Fruit fly (Drosophila melanogaster) whole organism, embryonic: ENCODE data around the gene TwdlO.

Experiments used
- ATbp ChIP-seq: fragments of 200-800 bp; sonication (Bioruptor generic); optimal IDR thresholded peaks from 2 replicates; lab custom pipeline; 2017; ENCODE audit warnings: missing biosample characterization, mild to moderate bottlenecking, missing genetic modification characterization, missing genetic modification reagents
- Abd-B ChIP-seq: fragments of 200-800 bp; sonication (Bioruptor generic); optimal IDR thresholded peaks from 2 replicates; lab custom pipeline; 2018; ENCODE audit warnings: missing biosample characterization, mild to moderate bottlenecking, missing genetic modification characterization, moderate library complexity
- Awh ChIP-seq: fragments of 200-800 bp; sonication (Bioruptor generic); IDR thresholded peaks from 2 replicates; pipeline ENCODE4, ENCODE4 v1.3.6; 2022; ENCODE audit warnings: missing biosample characterization, missing genetic modification characterization
- CG10321 ChIP-seq: fragments of 200-800 bp; sonication (Bioruptor generic); IDR thresholded peaks from 2 replicates; pipeline ENCODE4 v1.3.6; 2022; ENCODE audit warnings: missing biosample characterization, missing genetic modification characterization
- CG11085 ChIP-seq: fragments of 200-800 bp; sonication (Bioruptor generic); IDR thresholded peaks from 2 replicates; pipeline ENCODE4 v1.3.6; 2022; ENCODE audit warnings: missing biosample characterization, missing genetic modification characterization
- CG12219 ChIP-seq: fragments of 200-800 bp; sonication (Bioruptor generic); optimal IDR thresholded peaks from 3 replicates; lab custom pipeline; 2018; ENCODE audit warnings: missing biosample characterization, mild to moderate bottlenecking, missing genetic modification characterization
- CG12769 ChIP-seq: fragments of 200-800 bp; sonication (Bioruptor generic); optimal IDR thresholded peaks from 2 replicates; lab custom pipeline; 2019; ENCODE audit warnings: missing biosample characterization, mild to moderate bottlenecking, missing genetic modification characterization, moderate library complexity
- CG13287 ChIP-seq: fragments of 200-800 bp; sonication (Bioruptor generic); IDR thresholded peaks from 2 replicates; pipeline ENCODE4 v1.3.6; 2022; ENCODE audit warnings: missing biosample characterization, missing genetic modification characterization; ENCODE audit not compliant: partially characterized antibody
- CG13894 ChIP-seq: fragments of 200-800 bp; sonication (Bioruptor generic); optimal IDR thresholded peaks from 3 replicates; lab custom pipeline; 2018; ENCODE audit warnings: missing biosample characterization, mild to moderate bottlenecking, missing genetic modification characterization, moderate library complexity
- CG16863 ChIP-seq: fragments of 200-800 bp; sonication (Bioruptor generic); optimal IDR thresholded peaks from 3 replicates; lab custom pipeline; 2016; ENCODE audit warnings: missing biosample characterization, missing genetic modification characterization
- CG17186 ChIP-seq: fragments of 200-800 bp; sonication (Bioruptor generic); optimal IDR thresholded peaks from 3 replicates; lab custom pipeline; 2017; ENCODE audit warnings: missing biosample characterization, missing genetic modification reagents, missing genetic modification characterization
- CG2712 ChIP-seq: fragments of 200-800 bp; optimal IDR thresholded peaks from 3 replicates; lab custom pipeline; 2019; ENCODE audit warnings: missing biosample characterization, mild to moderate bottlenecking, missing genetic modification characterization, moderate library complexity
- CG3847 ChIP-seq: fragments of 200-800 bp; sonication (Bioruptor generic); IDR thresholded peaks from 2 replicates; pipeline ENCODE4 v1.3.6; 2022; ENCODE audit warnings: missing biosample characterization, missing genetic modification characterization
- CG6272 ChIP-seq: fragments of 200-800 bp; sonication (Bioruptor generic); IDR thresholded peaks from 2 replicates; pipeline ENCODE4 v1.3.6; 2022; ENCODE audit warnings: missing biosample characterization, missing genetic modification characterization
- CG6654 ChIP-seq: fragments of 200-800 bp; sonication (Bioruptor generic); optimal IDR thresholded peaks from 2 replicates; lab custom pipeline; 2017; ENCODE audit warnings: missing biosample characterization, mild to moderate bottlenecking, missing genetic modification characterization
- CG6813 ChIP-seq: fragments of 200-800 bp; sonication (Bioruptor generic); optimal IDR thresholded peaks from 2 replicates; lab custom pipeline; 2017; ENCODE audit warnings: missing biosample characterization, missing genetic modification characterization, mild to moderate bottlenecking, moderate library complexity, missing genetic modification reagents
- CG9932 ChIP-seq: fragments of 200-800 bp; sonication (Bioruptor generic); IDR thresholded peaks from 2 replicates; pipeline ENCODE4 v1.3.6; 2022; ENCODE audit warnings: missing biosample characterization, missing genetic modification characterization
- H2.0 ChIP-seq: fragments of 200-800 bp; sonication (Bioruptor generic); IDR thresholded peaks from 2 replicates; pipeline ENCODE4 v1.3.6; 2022; ENCODE audit warnings: missing biosample characterization, missing genetic modification characterization
- HmgZ ChIP-seq: fragments of 200-800 bp; sonication (Bioruptor generic); optimal IDR thresholded peaks from 2 replicates; lab custom pipeline; 2018; ENCODE audit warnings: missing biosample characterization, mild to moderate bottlenecking, missing genetic modification characterization
- Kr ChIP-seq: fragments of 200-800 bp; sonication (Bioruptor generic); optimal IDR thresholded peaks from 2 replicates; lab custom pipeline; 2017; ENCODE audit warnings: missing biosample characterization, mild to moderate bottlenecking, missing genetic modification characterization
- Med ChIP-seq: fragments of 200-800 bp; sonication (Bioruptor generic); peaks from one replicate; lab custom pipeline; 2016; ENCODE audit warnings: missing biosample characterization, missing genetic modification characterization, mild to moderate bottlenecking, inconsistent platforms, moderate library complexity
- Mrtf ChIP-seq: fragments of 200-800 bp; sonication (Bioruptor generic); IDR thresholded peaks from 3 replicates; pipeline ENCODE4 v1.3.6; 2022; ENCODE audit warnings: missing biosample characterization, missing genetic modification characterization
- Myb ChIP-seq: fragments of 200-800 bp; sonication (Bioruptor generic); optimal IDR thresholded peaks from 2 replicates; lab custom pipeline; 2016; ENCODE audit warnings: missing biosample characterization, missing genetic modification characterization
- Poxn ChIP-seq: fragments of 200-800 bp; sonication (Bioruptor generic); IDR thresholded peaks from 2 replicates; pipeline ENCODE4 v1.3.6; 2022; ENCODE audit warnings: missing biosample characterization, missing genetic modification characterization
- Sin3A ChIP-seq: fragments of >200 bp; optimal IDR thresholded peaks from 2 replicates; lab custom pipeline; 2018
- Sry-β ChIP-seq: fragments of 200-800 bp; sonication (Bioruptor generic); optimal IDR thresholded peaks from 2 replicates; lab custom pipeline; 2018; ENCODE audit warnings: missing biosample characterization, mild to moderate bottlenecking, missing genetic modification characterization, moderate library complexity
- Ssrp ChIP-seq: fragments of 200-800 bp; sonication (Bioruptor generic); optimal IDR thresholded peaks from 2 replicates; lab custom pipeline; 2018; ENCODE audit warnings: missing biosample characterization, mild to moderate bottlenecking, missing genetic modification characterization, moderate library complexity
- abd-A ChIP-seq: fragments of 200-800 bp; sonication (Bioruptor generic); optimal IDR thresholded peaks from 3 replicates; lab custom pipeline; 2019; ENCODE audit warnings: missing biosample characterization, mild to moderate bottlenecking, missing genetic modification characterization, moderate library complexity
- cad ChIP-seq: fragments of >200 bp; optimal IDR thresholded peaks from 2 replicates; lab custom pipeline; 2017; ENCODE audit warnings: missing biosample characterization, missing genetic modification characterization
- chinmo ChIP-seq: fragments of 200-800 bp; sonication (Bioruptor generic); IDR thresholded peaks from 4 replicates; pipeline ENCODE4 v1.3.6; 2022; ENCODE audit warnings: missing biosample characterization, missing genetic modification characterization; ENCODE audit not compliant: partially characterized antibody
- crp ChIP-seq, 2 experiments: fragments of 200-800 bp; sonication (Bioruptor generic); optimal IDR thresholded peaks; 2 replicates in 1 of 2; 3 replicates in 1 of 2; lab custom pipeline; 2017; ENCODE audit warnings: missing biosample characterization in 2 of 2, missing genetic modification characterization in 2 of 2, mild to moderate bottlenecking in 1 of 2, moderate library complexity in 1 of 2
- fd102C ChIP-seq: fragments of 200-800 bp; sonication (Bioruptor generic); optimal IDR thresholded peaks from 2 replicates; lab custom pipeline; 2018; ENCODE audit warnings: missing biosample characterization, mild to moderate bottlenecking, missing genetic modification characterization, moderate library complexity
- fd96Cb ChIP-seq: fragments of 200-800 bp; sonication (Bioruptor generic); optimal IDR thresholded peaks from 2 replicates; lab custom pipeline; 2018; ENCODE audit warnings: missing biosample characterization, mild to moderate bottlenecking, missing genetic modification characterization, moderate library complexity
- gcm ChIP-seq: fragments of 200-800 bp; sonication (Bioruptor generic); optimal IDR thresholded peaks from 2 replicates; lab custom pipeline; 2019; ENCODE audit warnings: missing biosample characterization, mild to moderate bottlenecking, missing genetic modification characterization, moderate library complexity
- gcm2 ChIP-seq: fragments of 200-800 bp; sonication (Bioruptor generic); optimal IDR thresholded peaks from 2 replicates; lab custom pipeline; 2016; ENCODE audit warnings: missing biosample characterization, missing genetic modification characterization
- grau ChIP-seq: fragments of 200-800 bp; optimal IDR thresholded peaks from 3 replicates; lab custom pipeline; 2019; ENCODE audit warnings: missing biosample characterization, mild to moderate bottlenecking, missing genetic modification characterization, moderate library complexity
- gsb-n ChIP-seq: fragments of 200-800 bp; sonication (Bioruptor generic); optimal IDR thresholded peaks from 3 replicates; lab custom pipeline; 2018; ENCODE audit warnings: missing biosample characterization, mild to moderate bottlenecking, missing genetic modification characterization
- her ChIP-seq: fragments of 200-800 bp; sonication (Bioruptor generic); optimal IDR thresholded peaks from 2 replicates; lab custom pipeline; 2016; ENCODE audit warnings: missing biosample characterization, missing genetic modification characterization
- inv ChIP-seq: fragments of 200-800 bp; sonication (Bioruptor generic); IDR thresholded peaks from 2 replicates; pipeline ENCODE4 v1.3.6; 2022; ENCODE audit warnings: missing biosample characterization, missing genetic modification characterization; ENCODE audit not compliant: partially characterized antibody
- oc ChIP-seq: fragments of 200-800 bp; sonication (Bioruptor generic); optimal IDR thresholded peaks from 2 replicates; lab custom pipeline; 2018; ENCODE audit warnings: missing biosample characterization, mild to moderate bottlenecking, missing genetic modification characterization, moderate library complexity
- peb ChIP-seq: fragments of 200-800 bp; sonication (Bioruptor generic); IDR thresholded peaks from 2 replicates; pipeline ENCODE4 v1.3.6; 2022; ENCODE audit warnings: missing biosample characterization, missing genetic modification characterization
- pfk ChIP-seq: fragments of 200-800 bp; sonication (Bioruptor generic); optimal IDR thresholded peaks from 2 replicates; lab custom pipeline; 2018; ENCODE audit warnings: missing biosample characterization, mild to moderate bottlenecking, missing genetic modification characterization, moderate library complexity
- row ChIP-seq: fragments of 200-800 bp; sonication (Bioruptor generic); IDR thresholded peaks from 3 replicates; pipeline ENCODE4 v1.3.6; 2022; ENCODE audit warnings: missing biosample characterization, missing genetic modification characterization
- run ChIP-seq: fragments of 200-800 bp; sonication (Bioruptor generic); optimal IDR thresholded peaks from 3 replicates; lab custom pipeline; 2018; ENCODE audit warnings: missing biosample characterization, mild to moderate bottlenecking, missing genetic modification characterization
- salm ChIP-seq: fragments of 200-800 bp; sonication (Bioruptor generic); optimal IDR thresholded peaks from 2 replicates; lab custom pipeline; 2018; ENCODE audit warnings: missing biosample characterization, mild to moderate bottlenecking, missing genetic modification characterization
- sd ChIP-seq: fragments of 200-800 bp; sonication (Bioruptor generic); optimal IDR thresholded peaks from 3 replicates; lab custom pipeline; 2018; ENCODE audit warnings: missing biosample characterization, mild to moderate bottlenecking, missing genetic modification characterization, moderate library complexity
- sob ChIP-seq: fragments of 200-800 bp; sonication (Bioruptor generic); IDR thresholded peaks from 2 replicates; pipeline ENCODE4 v1.3.6; 2022; ENCODE audit warnings: missing biosample characterization, missing genetic modification characterization
- sqz ChIP-seq: fragments of 200-800 bp; sonication (Bioruptor generic); optimal IDR thresholded peaks from 3 replicates; lab custom pipeline; 2018; ENCODE audit warnings: missing biosample characterization, mild to moderate bottlenecking, missing genetic modification characterization
- stwl ChIP-seq: fragments of 200-800 bp; sonication (Bioruptor generic); optimal IDR thresholded peaks from 3 replicates; lab custom pipeline; 2018; ENCODE audit warnings: missing biosample characterization, mild to moderate bottlenecking, missing genetic modification characterization, moderate library complexity
- twi ChIP-seq: fragments of 200-800 bp; optimal IDR thresholded peaks from 2 replicates; lab custom pipeline; 2019; ENCODE audit warnings: missing biosample characterization, mild to moderate bottlenecking, missing genetic modification characterization, moderate library complexity
- unpg ChIP-seq: fragments of 200-800 bp; sonication (Bioruptor generic); optimal IDR thresholded peaks from 3 replicates; lab custom pipeline; 2018; ENCODE audit warnings: missing biosample characterization, mild to moderate bottlenecking, missing genetic modification characterization, moderate library complexity
- vvl ChIP-seq: fragments of 200-800 bp; sonication (Bioruptor generic); IDR thresholded peaks from 2 replicates; pipeline ENCODE4 v1.3.6; 2022; ENCODE audit warnings: missing biosample characterization, missing genetic modification characterization

TwdlO gene

dm6 chr3R:26655416-26655945 is 28.9 kb upstream of the TwdlO start:
- TF ChIP-seq Mrtf (GFP tag; lab: Robert Waterston, UW) (no peak), CG6813 (GFP tag; lab: Kevin White, UChicago) (no peak), gsb-n (peak; percentile 44), CG3847 (no peak), Sin3A (lab: Kevin White, UChicago) (no peak), CG9932 (GFP tag; lab: Robert Waterston, UW) (no peak), Awh (GFP tag; lab: Robert Waterston, UW) (peak; percentile 41; the same call in 1 of the 2 replicates), CG6654 (GFP tag; lab: Kevin White, UChicago) (peak; percentile 97), CG13287 (peak; percentile 9; the same call in 1 of the 2 replicates), salm (tag; lab: Kevin White, UChicago) (peak; percentile 70), row (GFP tag; lab: Robert Waterston, UW) (peak; percentile 24; the same call in 1 of the 3 replicates), CG12219 (GFP tag; lab: Kevin White, UChicago) (no peak), Med (GFP tag; lab: Kevin White, UChicago) (no peak), grau (tag; lab: Kevin White, UChicago) (peak; percentile 74), abd-A (tag; lab: Kevin White, UChicago) (peak; percentile 99), sqz (peak; percentile 30), crp (GFP tag; optimal IDR thresholded peaks at IDR 0.05; lab: Kevin White, UChicago) (no peak), CG11085 (GFP tag; lab: Robert Waterston, UW) (no peak), CG13894 (tag; lab: Kevin White, UChicago) (peak; percentile 62), Abd-B (GFP tag; lab: Kevin White, UChicago) (peak; percentile 7), sob (GFP tag; lab: Robert Waterston, UW) (no peak), CG12769 (tag; lab: Kevin White, UChicago) (peak; percentile 87), oc (peak; percentile 89), sd (peak; percentile 96), vvl (GFP tag; lab: Robert Waterston, UW) (peak; percentile 86), fd96Cb (no peak), Kr (GFP tag; lab: Kevin White, UChicago) (no peak), cad (GFP tag; lab: Kevin White, UChicago) (peak; percentile 74), run (tag; lab: Kevin White, UChicago) (peak; percentile 96), H2.0 (GFP tag; lab: Robert Waterston, UW) (0 out of 2 replicates have a peak, but pooled peaks have one; percentile 10), CG6272 (GFP tag; lab: Robert Waterston, UW) (no peak), stwl (no peak), her (GFP tag; lab: Kevin White, UChicago) (no peak), gcm (no peak), chinmo (peak; percentile 88; the same call in 3 of the 4 replicates)

dm6 chr3R:26654594-26654993 is 28.1 kb upstream of the TwdlO start:
- TF ChIP-seq CG17186 (GFP tag; lab: Kevin White, UChicago) = no peak
- TF ChIP-seq CG16863 (GFP tag; lab: Kevin White, UChicago) = no peak
- no peak for TF ChIP-seq Poxn (GFP tag; lab: Robert Waterston, UW)
- TF ChIP-seq peb (GFP tag; lab: Robert Waterston, UW) = no peak
- no peak for TF ChIP-seq CG10321 (GFP tag; lab: Robert Waterston, UW)
- no peak for TF ChIP-seq pfk
- TF ChIP-seq fd102C (GFP tag; lab: Kevin White, UChicago) = no peak
- TF ChIP-seq HmgZ = no peak
- no peak for TF ChIP-seq Sry-β
- TF ChIP-seq twi (tag; lab: Kevin White, UChicago) = no peak
- TF ChIP-seq gcm2 (GFP tag; lab: Kevin White, UChicago) = no peak
- peak; percentile 14 for TF ChIP-seq ATbp (GFP tag; lab: Kevin White, UChicago)
- peak; percentile 57 for TF ChIP-seq unpg (GFP tag; lab: Kevin White, UChicago)
- no peak for TF ChIP-seq CG2712 (tag; lab: Kevin White, UChicago)
- no peak for TF ChIP-seq inv (GFP tag; lab: Robert Waterston, UW)
- TF ChIP-seq Ssrp (tag; lab: Kevin White, UChicago) = no peak
- peak; percentile 32 for TF ChIP-seq Myb (GFP tag; lab: Kevin White, UChicago)
